Fruit fly (Drosophila melanogaster): ENCODE measurements around the gene CG15554.

Gene CG15554

DNA sequence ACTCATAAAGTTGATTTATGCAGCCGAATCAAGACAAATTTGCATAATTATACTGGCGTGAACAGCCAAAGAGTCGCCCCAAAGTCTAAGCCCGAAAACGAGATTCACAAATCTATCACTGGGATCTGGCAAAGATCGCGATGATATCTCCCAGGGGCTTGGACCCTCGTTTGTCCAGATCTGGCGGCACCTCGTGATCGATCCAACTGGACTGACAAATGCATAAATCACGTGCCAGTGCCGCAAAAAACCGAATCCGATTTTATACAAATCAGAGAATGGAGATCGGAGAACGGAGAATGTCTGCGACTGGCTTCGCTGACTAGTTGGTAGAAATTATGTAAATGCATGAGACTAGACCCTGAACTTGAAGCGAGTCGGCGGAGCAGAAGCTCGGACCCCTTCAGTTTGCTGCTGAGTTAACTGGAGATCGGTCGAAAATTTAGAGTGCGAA, at the start of gene CG15554:
Gene CG15554 (plus strand): TSS at position 404 of the 454 bp plus-strand sequence.
- TF ChIP-seq CG12769 (tag; optimal IDR thresholded peaks at IDR 0.05) (peak; percentile 75), vvl (GFP tag; IDR thresholded peaks at IDR 0.05) (peak; percentile 59; the same call in 1 of the 2 replicates), Dbx (GFP tag; IDR thresholded peaks at IDR 0.05) (no peak), Hmr (GFP tag; optimal IDR thresholded peaks at IDR 0.05) (no peak), cwo (GFP tag; optimal IDR thresholded peaks at IDR 0.05) (peak; percentile 57), CG15011 (GFP tag; optimal IDR thresholded peaks at IDR 0.05) (no peak), sisA (GFP tag; IDR thresholded peaks at IDR 0.05) (no peak), CG13894 (tag; optimal IDR thresholded peaks at IDR 0.05) (peak; percentile 62), grn (GFP tag; optimal IDR thresholded peaks at IDR 0.05) (peak; percentile 35)

DNA sequence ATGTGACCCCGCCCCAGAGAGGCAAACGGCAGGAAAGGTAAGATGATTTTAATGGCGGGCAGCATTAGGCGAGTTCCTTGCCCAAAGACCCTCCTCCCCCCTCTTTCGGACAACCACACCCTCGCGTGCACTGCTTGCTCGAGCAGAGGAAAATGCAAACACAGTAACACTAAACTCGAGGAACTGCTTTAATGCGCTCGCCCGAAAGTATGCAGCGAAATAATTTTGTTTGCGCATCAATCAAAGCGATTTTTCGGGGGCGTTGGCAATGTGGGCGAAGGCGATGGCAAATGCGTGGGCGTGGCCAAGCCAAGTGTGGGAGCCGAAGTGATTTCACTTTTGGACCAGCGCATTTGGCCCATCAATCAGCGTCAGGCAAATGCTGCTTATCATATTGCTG, 39.6 kb upstream of the CG15554 start:
- TF ChIP-seq Sry-β (GFP tag; optimal IDR thresholded peaks at IDR 0.05) = no peak
- peak; percentile 17 for TF ChIP-seq Antp (GFP tag; optimal IDR thresholded peaks at IDR 0.05)
- peak; percentile 20; the same call in 1 of the 2 replicates for TF ChIP-seq slbo (GFP tag; IDR thresholded peaks at IDR 0.05)
- TF ChIP-seq stwl (tag; optimal IDR thresholded peaks at IDR 0.05) = peak; percentile 40
- TF ChIP-seq ttk (GFP tag; IDR thresholded peaks at IDR 0.05) = 0 out of 2 replicates have a peak, but pooled peaks have one; percentile 26
- TF ChIP-seq CG13287 (GFP tag; IDR thresholded peaks at IDR 0.05; ENCODE audit: partially characterized antibody) = peak; percentile 51; the same call in 1 of the 2 replicates
- no peak for TF ChIP-seq oc (tag; optimal IDR thresholded peaks at IDR 0.05)
- TF ChIP-seq CG1602 (GFP tag; optimal IDR thresholded peaks at IDR 0.05) = no peak
- TF ChIP-seq CG9876 (GFP tag; optimal IDR thresholded peaks at IDR 0.05) = no peak
- TF ChIP-seq dati (GFP tag; IDR thresholded peaks at IDR 0.05) = no peak
- TF ChIP-seq trem (tag; optimal IDR thresholded peaks at IDR 0.05) = peak; percentile 4
- peak; percentile 29; the same call in 1 of the 2 replicates for TF ChIP-seq amos (GFP tag; IDR thresholded peaks at IDR 0.05; ENCODE audit: partially characterized antibody)
- TF ChIP-seq NfI (GFP tag; optimal IDR thresholded peaks at IDR 0.05) = peak; percentile 31
- peak; percentile 66; the same call in 1 of the 3 replicates for TF ChIP-seq ken (GFP tag; IDR thresholded peaks at IDR 0.05)
- TF ChIP-seq Ets97D (GFP tag; optimal IDR thresholded peaks at IDR 0.05) = peak; percentile 65
- peak in 1 of 2 experiments; percentile 53 for TF ChIP-seq Dfd (GFP tag; optimal IDR thresholded peaks at IDR 0.05)
- no peak for TF ChIP-seq CTCF (GFP tag; optimal IDR thresholded peaks at IDR 0.05)
- TF ChIP-seq CG16863 (GFP tag; optimal IDR thresholded peaks at IDR 0.05) = peak; percentile 17
- no peak for TF ChIP-seq CG7786 (GFP tag; optimal IDR thresholded peaks at IDR 0.05)
- TF ChIP-seq Xrp1 (GFP tag; IDR thresholded peaks at IDR 0.05) = 0 out of 2 replicates have a peak, but pooled peaks have one; percentile 25
- 0 out of 2 replicates have a peak, but pooled peaks have one; percentile 27 for TF ChIP-seq klu (GFP tag; IDR thresholded peaks at IDR 0.05)
- TF ChIP-seq bigmax (GFP tag; optimal IDR thresholded peaks at IDR 0.05) = no peak
- TF ChIP-seq ara (GFP tag; IDR thresholded peaks at IDR 0.05) = no peak
- TF ChIP-seq pita (GFP tag; optimal IDR thresholded peaks at IDR 0.05) = no peak
- TF ChIP-seq vvl (GFP tag; IDR thresholded peaks at IDR 0.05) = 0 out of 2 replicates have a peak, but pooled peaks have one; percentile 23
- TF ChIP-seq CG5245 (GFP tag; optimal IDR thresholded peaks at IDR 0.05) = no peak
- TF ChIP-seq Dip2 (GFP tag; IDR thresholded peaks at IDR 0.05) = no peak
- peak; percentile 96 for TF ChIP-seq CG31365 (tag; optimal IDR thresholded peaks at IDR 0.05)
- peak in 1 of 2 experiments; percentile 1 for TF ChIP-seq dpn (GFP tag; optimal IDR thresholded peaks at IDR 0.05)
- no peak for TF ChIP-seq sug (tag; optimal IDR thresholded peaks at IDR 0.05)
- no peak for TF ChIP-seq pan (optimal IDR thresholded peaks at IDR 0.05)
- no peak for TF ChIP-seq pan (GFP tag; optimal IDR thresholded peaks at IDR 0.05 in 1 of 2, IDR thresholded peaks at IDR 0.05 in 1 of 2)
- TF ChIP-seq CG4404 (GFP tag; IDR thresholded peaks at IDR 0.05) = no peak
- no peak for TF ChIP-seq CG18476 (GFP tag; optimal IDR thresholded peaks at IDR 0.05)
- TF ChIP-seq CG17186 (GFP tag; optimal IDR thresholded peaks at IDR 0.05) = no peak
- no peak for TF ChIP-seq Nf-YA (GFP tag; IDR thresholded peaks at IDR 0.05)
- TF ChIP-seq CG30020 (tag; optimal IDR thresholded peaks at IDR 0.05) = no peak
- TF ChIP-seq E2f2 (GFP tag; IDR thresholded peaks at IDR 0.05) = peak; percentile 15; the same call in 1 of the 2 replicates
- TF ChIP-seq CG11696 (GFP tag; IDR thresholded peaks at IDR 0.05) = no peak
- TF ChIP-seq CG18599 (GFP tag; optimal IDR thresholded peaks at IDR 0.05) = no peak
- TF ChIP-seq Adf1 (GFP tag; IDR thresholded peaks at IDR 0.05) = 0 out of 2 replicates have a peak, but pooled peaks have one; percentile 28
